Fruit fly (Drosophila melanogaster): Measurements from ENCODE around the gene CG32643.

dm6 chrX:12984224-12984623 lies at the start of gene CG32643:
- TF ChIP-seq Hr4 (GFP tag; optimal IDR thresholded peaks at IDR 0.05): no peak
- TF ChIP-seq CG6792 (GFP tag; optimal IDR thresholded peaks at IDR 0.05): no peak
- TF ChIP-seq Ets96B (tag; optimal IDR thresholded peaks at IDR 0.05): no peak
- no peak for TF ChIP-seq achi (GFP tag; optimal IDR thresholded peaks at IDR 0.05)
- no peak for TF ChIP-seq Blimp-1 (GFP tag; optimal IDR thresholded peaks at IDR 0.05)
- no peak for TF ChIP-seq dac (GFP tag; optimal IDR thresholded peaks at IDR 0.05)
- TF ChIP-seq Sox102F (GFP tag; optimal IDR thresholded peaks at IDR 0.05): no peak
- no peak for TF ChIP-seq Met (GFP tag; optimal IDR thresholded peaks at IDR 0.05)
- no peak for TF ChIP-seq Eip75B (GFP tag; optimal IDR thresholded peaks at IDR 0.05)
- TF ChIP-seq CG11902 (GFP tag; optimal IDR thresholded peaks at IDR 0.05): no peak
- no peak for TF ChIP-seq OdsH (GFP tag; optimal IDR thresholded peaks at IDR 0.05)
- no peak for TF ChIP-seq Sox14 (GFP tag; optimal IDR thresholded peaks at IDR 0.05)
- TF ChIP-seq net (GFP tag; optimal IDR thresholded peaks at IDR 0.05): no peak

Data from whole organism, prepupa.